Worm (Caenorhabditis elegans) whole organism, mixed stage, embryonic: ENCODE measurements around the gene twk-10.

ENCODE experiments used
- ces-1 ChIP-seq: fragments of 150-350 bp; optimal IDR thresholded peaks from 2 replicates; lab custom pipeline; 2014; ENCODE audit warnings: missing biosample characterization, missing genetic modification reagents, missing genetic modification characterization
- mab-5 ChIP-seq: fragments of 150-350 bp; optimal IDR thresholded peaks from 2 replicates; lab custom pipeline; 2014; ENCODE audit warnings: missing biosample characterization, missing genetic modification characterization
- nhr-12 ChIP-seq: fragments of 150-350 bp; optimal IDR thresholded peaks from 2 replicates; lab custom pipeline; 2014; ENCODE audit warnings: missing biosample characterization, missing genetic modification characterization
- nhr-237 ChIP-seq: fragments of 150-350 bp; optimal IDR thresholded peaks from 2 replicates; lab custom pipeline; 2014; ENCODE audit warnings: missing biosample characterization, missing genetic modification characterization
- pha-4 ChIP-seq: fragments of 150-350 bp; optimal IDR thresholded peaks from 2 replicates; lab custom pipeline; 2018; ENCODE audit warnings: missing biosample characterization, missing genetic modification reagents, missing genetic modification characterization
- snpc-4 ChIP-seq: fragments of 150-350 bp; optimal IDR thresholded peaks from 2 replicates; lab custom pipeline; 2014; ENCODE audit warnings: missing biosample characterization, missing genetic modification characterization
- ztf-11 ChIP-seq: fragments of 150-350 bp; optimal IDR thresholded peaks from 2 replicates; lab custom pipeline; 2014; ENCODE audit warnings: missing biosample characterization, missing genetic modification characterization

DNA sequence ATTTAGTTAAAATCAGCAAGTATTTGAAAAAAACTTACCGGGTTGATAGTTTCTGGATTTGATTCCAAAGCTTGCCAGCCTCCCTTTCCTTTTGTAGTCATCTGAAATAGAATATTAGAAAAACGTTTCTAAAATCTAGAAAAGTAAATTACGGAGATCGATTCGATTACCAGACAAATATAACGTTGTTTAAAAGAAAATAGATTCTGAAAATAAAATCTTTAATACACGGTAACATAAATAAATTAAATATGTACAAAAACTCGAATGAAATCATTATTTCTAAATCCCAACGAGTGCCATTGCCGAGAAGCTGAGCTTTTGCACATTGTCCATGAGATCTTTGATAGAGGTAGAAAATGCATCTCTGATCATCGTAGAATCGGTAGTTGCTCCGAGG is 43.4 kb upstream of the twk-10 start, which contains the start of gene ubh-3:
- no peak for TF ChIP-seq snpc-4 (tag; lab: Kevin White, UChicago)
- TF ChIP-seq ces-1 (GFP tag; lab: Kevin White, UChicago) = no peak
- no peak for TF ChIP-seq nhr-12 (tag; lab: Kevin White, UChicago)
- no peak for TF ChIP-seq nhr-237 (tag; lab: Kevin White, UChicago)
- TF ChIP-seq ztf-11 (tag; lab: Kevin White, UChicago) = no peak
- TF ChIP-seq pha-4 (tag; lab: Kevin White, UChicago) = no peak
- TF ChIP-seq mab-5 (tag; lab: Kevin White, UChicago) = no peak
